Worm (Caenorhabditis elegans): ENCODE results near the gene F59B2.9.

Gene F59B2.9

DNA sequence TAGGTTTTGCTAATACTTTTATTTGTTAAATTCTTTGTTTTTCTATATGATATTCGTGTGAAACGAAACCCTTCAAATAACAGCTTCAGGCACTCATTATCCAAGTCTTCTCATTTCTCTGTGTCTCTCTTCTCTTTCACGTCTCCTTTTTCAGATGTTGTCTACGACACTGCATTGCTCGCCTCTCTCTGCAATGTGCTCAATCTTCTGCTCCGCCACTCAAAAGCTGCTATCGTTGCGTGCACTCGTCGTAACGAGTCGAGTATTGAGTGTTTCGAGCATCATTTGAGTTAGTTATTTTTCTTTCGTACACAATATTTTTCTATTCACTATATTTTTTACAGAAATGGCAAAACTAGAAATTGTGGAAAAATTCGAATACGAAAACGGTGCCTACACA, 39.0 kb downstream of the F59B2.9 start:
- no peak for TF ChIP-seq pes-1 (GFP tag; IDR thresholded peaks at IDR 0.05)
- no peak for TF ChIP-seq scrt-1 (GFP tag; IDR thresholded peaks at IDR 0.05)
- TF ChIP-seq tra-4 (tag; optimal IDR thresholded peaks at IDR 0.05) = no peak
- TF ChIP-seq flt-1 (GFP tag; IDR thresholded peaks at IDR 0.05) = no peak
- TF ChIP-seq sea-1 (GFP tag; conservative IDR thresholded peaks at IDR 0.05) = no peak
- TF ChIP-seq F13C5.2 (tag; optimal IDR thresholded peaks at IDR 0.05) = no peak
- TF ChIP-seq ceh-13 (GFP tag; optimal IDR thresholded peaks at IDR 0.05) = no peak
- TF ChIP-seq hnd-1 (tag; optimal IDR thresholded peaks at IDR 0.05) = no peak
- TF ChIP-seq hmbx-1 (tag; optimal IDR thresholded peaks at IDR 0.05) = no peak
- no peak for TF ChIP-seq tbx-37 (GFP tag; conservative IDR thresholded peaks at IDR 0.05)
- TF ChIP-seq aly-1 (tag; optimal IDR thresholded peaks at IDR 0.05) = no peak
- no peak for TF ChIP-seq ama-1 (optimal IDR thresholded peaks at IDR 0.05)
- no peak for TF ChIP-seq hmg-4 (GFP tag; optimal IDR thresholded peaks at IDR 0.05)
- TF ChIP-seq ceh-36 (tag; optimal IDR thresholded peaks at IDR 0.05) = no peak
- TF ChIP-seq B0310.2 (tag; optimal IDR thresholded peaks at IDR 0.05) = no peak
- TF ChIP-seq ets-7 (tag; optimal IDR thresholded peaks at IDR 0.05) = no peak
- TF ChIP-seq tbx-11 (GFP tag; IDR thresholded peaks at IDR 0.05) = no peak

DNA sequence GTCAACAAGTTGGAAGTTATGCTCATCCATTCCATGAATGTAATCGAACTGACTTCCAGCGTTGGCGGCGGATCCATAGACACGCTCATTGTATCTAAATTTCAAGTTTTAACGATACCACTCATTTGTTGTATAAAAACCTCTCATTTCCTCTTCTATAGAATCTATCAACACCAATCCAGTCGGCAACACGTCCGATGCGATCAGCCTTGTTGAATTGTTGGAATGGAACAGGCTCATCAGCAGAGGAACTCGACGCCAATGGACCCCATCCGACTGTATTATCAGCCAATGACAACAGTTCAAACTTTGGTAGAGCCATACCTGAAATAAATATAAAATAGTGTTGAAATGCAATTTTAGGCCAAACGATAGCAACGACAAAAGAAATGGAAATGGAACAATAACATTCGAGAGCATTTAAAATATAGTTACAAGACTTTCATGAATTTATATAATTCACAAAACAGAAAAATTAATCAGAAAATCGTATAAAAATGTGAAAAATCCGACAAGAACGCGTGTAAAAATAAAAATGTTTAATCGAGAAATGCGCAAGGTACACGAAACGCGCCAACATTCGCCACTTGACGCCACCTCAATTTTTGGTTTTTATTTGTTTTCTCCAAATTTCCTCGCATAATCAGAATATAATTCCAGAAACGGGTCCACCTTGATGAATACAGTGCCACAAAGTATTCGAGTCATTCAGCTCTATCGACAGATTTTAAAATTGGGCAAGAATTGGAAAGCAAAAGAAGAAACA, 40.8 kb downstream of the F59B2.9 start, which contains the start of the genes eif-3.D and R08D7.4:
TSS of gene eif-3.D (minus strand) at position 324 of the 766 bp plus-strand sequence.
TSS of gene R08D7.4 (plus strand) at position 638 of the 766 bp plus-strand sequence.
- peak; percentile 70 for TF ChIP-seq pes-1 (GFP tag; IDR thresholded peaks at IDR 0.05)
- TF ChIP-seq flt-1 (GFP tag; IDR thresholded peaks at IDR 0.05) = 0 out of 2 replicates have a peak, but pooled peaks have one; percentile 31
- no peak for TF ChIP-seq hmbx-1 (tag; optimal IDR thresholded peaks at IDR 0.05)
- peak; percentile 17 for TF ChIP-seq ceh-36 (tag; optimal IDR thresholded peaks at IDR 0.05)
- peak; percentile 84 for TF ChIP-seq F13C5.2 (tag; optimal IDR thresholded peaks at IDR 0.05)
- TF ChIP-seq tra-4 (tag; optimal IDR thresholded peaks at IDR 0.05) = no peak
- TF ChIP-seq tbx-37 (GFP tag; conservative IDR thresholded peaks at IDR 0.05) = peak; percentile 61
- peak; percentile 17 for TF ChIP-seq hnd-1 (tag; optimal IDR thresholded peaks at IDR 0.05)
- TF ChIP-seq ets-7 (tag; optimal IDR thresholded peaks at IDR 0.05) = peak; percentile 13

DNA sequence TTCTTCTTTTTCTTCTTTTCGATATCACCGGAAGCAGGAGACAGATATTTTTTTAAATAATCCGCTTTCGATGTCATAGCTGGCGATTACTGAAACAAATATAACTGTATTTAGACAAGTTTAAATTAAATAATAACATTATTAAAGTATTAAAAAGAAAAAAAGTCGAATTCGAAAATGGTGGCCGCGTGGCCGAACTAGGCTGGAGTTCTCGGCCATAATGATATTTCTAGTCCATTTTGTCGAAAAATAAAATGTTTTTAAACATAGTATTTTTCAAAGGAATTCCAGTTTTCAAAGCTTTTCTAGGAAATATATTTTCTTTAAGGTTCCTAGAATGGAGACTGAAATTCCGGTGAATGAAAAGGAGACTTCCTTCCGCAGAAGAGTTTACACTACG, 44.6 kb downstream of the F59B2.9 start, which contains the start of the genes bud-13 and rpap-2:
TSS of gene bud-13 (minus strand) at position 89 of the 400 bp plus-strand sequence.
TSS of gene rpap-2 (plus strand) at position 329 of the 400 bp plus-strand sequence.
- TF ChIP-seq ceh-36 (tag; optimal IDR thresholded peaks at IDR 0.05) (no peak), tbx-37 (GFP tag; conservative IDR thresholded peaks at IDR 0.05) (peak; percentile 53; the same call in 1 of the 2 replicates)

DNA sequence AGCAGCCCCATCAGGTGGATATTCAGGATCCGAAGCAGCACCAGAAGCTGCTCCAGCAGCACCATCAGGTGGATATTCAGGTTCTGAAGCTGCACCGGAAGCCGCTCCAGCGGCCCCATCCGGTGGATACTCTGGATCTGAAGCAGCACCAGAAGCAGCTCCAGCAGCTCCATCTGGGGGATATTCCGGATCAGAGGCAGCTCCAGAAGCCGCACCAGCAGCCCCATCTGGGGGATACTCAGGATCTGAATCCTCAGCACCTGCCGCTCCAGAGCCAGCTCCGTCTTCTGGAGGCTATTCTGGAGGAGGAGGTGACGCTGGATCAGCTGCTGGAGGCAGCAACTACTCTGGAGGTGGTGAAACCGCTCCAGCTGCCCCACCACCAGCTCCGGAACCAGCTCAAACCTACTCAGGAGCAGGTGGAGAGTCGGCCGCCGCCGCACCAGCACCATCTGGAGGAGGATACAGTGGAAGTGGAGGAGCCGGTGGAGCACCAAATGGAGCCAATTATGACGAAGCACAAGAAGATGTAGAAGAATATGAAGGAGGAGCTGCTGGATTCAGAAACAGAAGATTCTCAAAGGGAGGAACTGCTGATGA, 47.4 kb downstream of the F59B2.9 start:
- TF ChIP-seq aly-1 (tag; optimal IDR thresholded peaks at IDR 0.05) = peak; percentile 16
- TF ChIP-seq tra-4 (tag; optimal IDR thresholded peaks at IDR 0.05) = no peak
- TF ChIP-seq ama-1 (optimal IDR thresholded peaks at IDR 0.05) = no peak

DNA sequence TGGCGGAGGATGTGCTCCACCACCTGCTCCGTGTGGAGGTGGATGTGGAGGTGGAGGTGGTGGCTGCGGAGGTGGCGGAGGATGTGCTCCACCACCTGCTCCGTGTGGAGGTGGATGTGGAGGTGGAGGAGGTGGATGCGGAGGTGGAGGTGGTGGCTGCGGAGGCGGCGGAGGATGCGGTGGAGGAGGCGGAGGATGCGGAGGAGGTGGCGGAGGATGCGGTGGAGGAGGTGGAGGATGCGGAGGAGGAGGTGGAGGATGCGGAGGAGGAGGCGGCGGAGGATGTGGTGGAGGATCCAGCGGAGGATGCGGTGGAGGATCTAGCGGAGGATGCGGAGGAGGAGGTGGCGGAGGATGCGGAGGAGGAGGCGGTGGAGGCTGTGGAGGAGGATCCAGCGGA, 49.7 kb downstream of the F59B2.9 start:
- TF ChIP-seq sea-1 (GFP tag; conservative IDR thresholded peaks at IDR 0.05) (no peak), B0310.2 (tag; optimal IDR thresholded peaks at IDR 0.05) (no peak), F13C5.2 (tag; optimal IDR thresholded peaks at IDR 0.05) (no peak), ceh-36 (tag; optimal IDR thresholded peaks at IDR 0.05) (no peak), hmg-4 (GFP tag; optimal IDR thresholded peaks at IDR 0.05) (no peak), tbx-37 (GFP tag; conservative IDR thresholded peaks at IDR 0.05) (no peak), aly-1 (tag; optimal IDR thresholded peaks at IDR 0.05) (no peak), scrt-1 (GFP tag; IDR thresholded peaks at IDR 0.05) (no peak), hnd-1 (tag; optimal IDR thresholded peaks at IDR 0.05) (no peak), ama-1 (optimal IDR thresholded peaks at IDR 0.05) (no peak), flt-1 (GFP tag; IDR thresholded peaks at IDR 0.05) (no peak), ceh-13 (GFP tag; optimal IDR thresholded peaks at IDR 0.05) (no peak), pes-1 (GFP tag; IDR thresholded peaks at IDR 0.05) (no peak), tbx-11 (GFP tag; IDR thresholded peaks at IDR 0.05) (no peak), hmbx-1 (tag; optimal IDR thresholded peaks at IDR 0.05) (no peak), ets-7 (tag; optimal IDR thresholded peaks at IDR 0.05) (no peak)

DNA sequence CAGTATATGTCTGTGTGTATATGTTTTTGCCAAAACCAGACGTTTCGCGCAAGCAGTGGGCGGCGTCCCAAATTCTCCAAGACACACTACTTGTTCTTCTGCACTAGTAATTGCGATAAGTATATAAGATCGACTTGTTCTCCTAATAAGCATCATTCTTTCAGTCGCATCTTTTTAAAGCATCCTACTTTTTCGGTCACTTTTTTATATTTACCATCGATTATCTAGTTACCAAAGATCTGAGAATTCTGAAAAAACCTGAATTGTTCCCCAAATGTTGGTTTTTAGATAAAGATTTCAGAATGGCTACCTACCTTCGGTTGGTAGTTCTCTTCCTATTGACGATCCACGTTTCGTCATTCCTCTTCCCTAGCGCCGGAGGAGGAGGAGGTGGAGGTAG, 50.2 kb downstream of the F59B2.9 start, which contains the start of gene grl-25:
TSS of gene grl-25 (plus strand) at position 301 of the 400 bp plus-strand sequence.
- TF ChIP-seq hmbx-1 (tag; optimal IDR thresholded peaks at IDR 0.05) (no peak), ceh-36 (tag; optimal IDR thresholded peaks at IDR 0.05) (no peak), tbx-11 (GFP tag; IDR thresholded peaks at IDR 0.05) (no peak), tra-4 (tag; optimal IDR thresholded peaks at IDR 0.05) (no peak), aly-1 (tag; optimal IDR thresholded peaks at IDR 0.05) (no peak), tbx-37 (GFP tag; conservative IDR thresholded peaks at IDR 0.05) (no peak), ceh-13 (GFP tag; optimal IDR thresholded peaks at IDR 0.05) (no peak), B0310.2 (tag; optimal IDR thresholded peaks at IDR 0.05) (no peak), flt-1 (GFP tag; IDR thresholded peaks at IDR 0.05) (no peak), F13C5.2 (tag; optimal IDR thresholded peaks at IDR 0.05) (no peak), hmg-4 (GFP tag; optimal IDR thresholded peaks at IDR 0.05) (no peak), ama-1 (optimal IDR thresholded peaks at IDR 0.05) (no peak), sea-1 (GFP tag; conservative IDR thresholded peaks at IDR 0.05) (no peak), scrt-1 (GFP tag; IDR thresholded peaks at IDR 0.05) (no peak)
